Fruit fly (Drosophila melanogaster) whole organism, embryonic: Measurements from ENCODE around the gene FucTC.
A peak's percentile ranks its signal among the peaks of the same experiment; 100 is the strongest.

Experiments used
- Adf1 ChIP-seq: fragments of 200-800 bp; sonication (Bioruptor generic); IDR thresholded peaks from 2 replicates; pipeline ENCODE4 v1.3.6; 2022; ENCODE audit warnings: missing biosample characterization, missing genetic modification characterization
- Antp ChIP-seq: fragments of 200-800 bp; sonication (Bioruptor generic); optimal IDR thresholded peaks from 3 replicates; lab custom pipeline; 2016; ENCODE audit warnings: missing biosample characterization, missing genetic modification characterization
- CG10321 ChIP-seq: fragments of 200-800 bp; sonication (Bioruptor generic); IDR thresholded peaks from 2 replicates; pipeline ENCODE4 v1.3.6; 2022; ENCODE audit warnings: missing biosample characterization, missing genetic modification characterization
- CG10431 ChIP-seq: fragments of 200-800 bp; sonication (Bioruptor generic); optimal IDR thresholded peaks from 3 replicates; lab custom pipeline; 2018; ENCODE audit warnings: missing biosample characterization, mild to moderate bottlenecking, missing genetic modification characterization
- CG10543 ChIP-seq: fragments of 200-800 bp; sonication (Bioruptor generic); optimal IDR thresholded peaks from 3 replicates; lab custom pipeline; 2017; ENCODE audit warnings: missing biosample characterization, mild to moderate bottlenecking, missing genetic modification characterization, moderate library complexity
- CG10979 ChIP-seq: fragments of 200-800 bp; sonication (Bioruptor generic); optimal IDR thresholded peaks from 2 replicates; lab custom pipeline; 2018; ENCODE audit warnings: missing biosample characterization, mild to moderate bottlenecking, missing genetic modification characterization, moderate library complexity
- CG11504 ChIP-seq: fragments of 200-800 bp; sonication (Bioruptor generic); optimal IDR thresholded peaks from 3 replicates; lab custom pipeline; 2019; ENCODE audit warnings: missing biosample characterization, mild to moderate bottlenecking, missing genetic modification characterization, moderate library complexity
- CG11696 ChIP-seq: fragments of 200-800 bp; sonication (Bioruptor generic); IDR thresholded peaks from 2 replicates; pipeline ENCODE4 v1.3.6; 2022; ENCODE audit warnings: missing biosample characterization, missing genetic modification characterization
- CG17912 ChIP-seq: fragments of 200-800 bp; sonication (Bioruptor generic); optimal IDR thresholded peaks from 2 replicates; lab custom pipeline; 2018; ENCODE audit warnings: missing biosample characterization, mild to moderate bottlenecking, missing genetic modification characterization
- CG3065 ChIP-seq: fragments of 200-800 bp; sonication (Bioruptor generic); optimal IDR thresholded peaks from 2 replicates; lab custom pipeline; 2016; ENCODE audit warnings: missing biosample characterization, missing genetic modification characterization
- CG31365 ChIP-seq: fragments of 200-800 bp; sonication (Bioruptor generic); optimal IDR thresholded peaks from 2 replicates; lab custom pipeline; 2018; ENCODE audit warnings: missing biosample characterization, mild to moderate bottlenecking, missing genetic modification characterization
- CG31441 ChIP-seq: fragments of 200-800 bp; sonication (Bioruptor generic); IDR thresholded peaks from 2 replicates; pipeline ENCODE4 v1.3.6; 2022; ENCODE audit warnings: missing biosample characterization, missing genetic modification characterization
- CG32532 ChIP-seq: fragments of 200-800 bp; sonication (Bioruptor generic); IDR thresholded peaks from 2 replicates; pipeline ENCODE4 v1.3.6; 2022; ENCODE audit warnings: missing biosample characterization, missing genetic modification characterization
- CG32767 ChIP-seq: fragments of 200-800 bp; sonication (Bioruptor generic); IDR thresholded peaks from 2 replicates; pipeline ENCODE4 v1.3.6; 2022; ENCODE audit warnings: missing biosample characterization, missing genetic modification characterization
- CG3838 ChIP-seq: fragments of 200-800 bp; sonication (Bioruptor generic); optimal IDR thresholded peaks from 3 replicates; lab custom pipeline; 2016; ENCODE audit warnings: missing biosample characterization, missing genetic modification characterization
- CG4328 ChIP-seq: fragments of 200-800 bp; sonication (Bioruptor generic); optimal IDR thresholded peaks from 3 replicates; lab custom pipeline; 2017; ENCODE audit warnings: missing biosample characterization, missing genetic modification reagents, missing genetic modification characterization
- CG6683 ChIP-seq: fragments of 200-800 bp; sonication (Bioruptor generic); optimal IDR thresholded peaks from 2 replicates; lab custom pipeline; 2017; ENCODE audit warnings: missing biosample characterization, mild to moderate bottlenecking, missing genetic modification characterization, missing genetic modification reagents
- CG6689 ChIP-seq: fragments of 200-800 bp; sonication (Bioruptor generic); IDR thresholded peaks from 2 replicates; pipeline ENCODE4 v1.3.6; 2022; ENCODE audit warnings: missing biosample characterization, missing genetic modification characterization
- CG9817 ChIP-seq: fragments of 200-800 bp; sonication (Bioruptor generic); optimal IDR thresholded peaks from 2 replicates; lab custom pipeline; 2018; ENCODE audit warnings: missing biosample characterization, mild to moderate bottlenecking, missing genetic modification characterization, moderate library complexity
- CG9932 ChIP-seq: fragments of 200-800 bp; sonication (Bioruptor generic); IDR thresholded peaks from 2 replicates; pipeline ENCODE4 v1.3.6; 2022; ENCODE audit warnings: missing biosample characterization, missing genetic modification characterization
- D ChIP-seq, 2 experiments: fragments of 200-800 bp in 1 of 2; fragments of >200 bp in 1 of 2; sonication (Bioruptor generic) in 1 of 2; optimal IDR thresholded peaks; 2 replicates in 1 of 2; 3 replicates in 1 of 2; lab custom pipeline; 2017; ENCODE audit warnings: mild to moderate bottlenecking in 1 of 2, missing biosample characterization in 1 of 2, missing genetic modification characterization in 1 of 2, missing genetic modification reagents in 1 of 2
- Dad ChIP-seq: fragments of 200-800 bp; sonication (Bioruptor generic); optimal IDR thresholded peaks from 3 replicates; lab custom pipeline; 2016; ENCODE audit warnings: missing biosample characterization, missing genetic modification characterization
- Dbx ChIP-seq: fragments of 200-800 bp; sonication (Bioruptor generic); IDR thresholded peaks from 3 replicates; pipeline ENCODE4 v1.3.6; 2022; ENCODE audit warnings: missing biosample characterization, missing genetic modification characterization
- GATAe ChIP-seq: fragments of 200-800 bp; sonication (Bioruptor generic); conservative IDR thresholded peaks from 2 replicates; pipeline ENCODE4 v1.3.6; 2022; ENCODE audit warnings: missing biosample characterization, missing genetic modification characterization
- Hr51 ChIP-seq, 2 experiments: fragments of 200-800 bp; sonication (Bioruptor generic); optimal IDR thresholded peaks; 2 replicates in 1 of 2; 3 replicates in 1 of 2; lab custom pipeline; 2016 to 2018; ENCODE audit warnings: missing biosample characterization in 2 of 2, missing genetic modification characterization in 2 of 2, mild to moderate bottlenecking in 1 of 2, moderate library complexity in 1 of 2
- Lhr ChIP-seq: fragments of 200-800 bp; sonication (Bioruptor generic); optimal IDR thresholded peaks from 3 replicates; lab custom pipeline; 2017; ENCODE audit warnings: mild to moderate bottlenecking, missing biosample characterization, missing genetic modification reagents, missing genetic modification characterization
- MBD-R2 ChIP-seq: fragments of 200-800 bp; sonication (Bioruptor generic); IDR thresholded peaks from 2 replicates; pipeline ENCODE4 v1.3.6; 2022; ENCODE audit warnings: missing biosample characterization, missing genetic modification characterization
- MESR4 ChIP-seq: fragments of 200-800 bp; sonication (Bioruptor generic); optimal IDR thresholded peaks from 2 replicates; lab custom pipeline; 2018; ENCODE audit warnings: missing biosample characterization, mild to moderate bottlenecking, missing genetic modification characterization, moderate library complexity
- MTF-1 ChIP-seq: fragments of 200-800 bp; sonication (Bioruptor generic); optimal IDR thresholded peaks from 2 replicates; lab custom pipeline; 2018; ENCODE audit warnings: missing biosample characterization, mild to moderate bottlenecking, missing genetic modification characterization, borderline replicate concordance
- Meics ChIP-seq: fragments of 200-800 bp; sonication (Bioruptor generic); optimal IDR thresholded peaks from 2 replicates; lab custom pipeline; 2017; ENCODE audit warnings: missing biosample characterization, mild to moderate bottlenecking, missing genetic modification characterization
- NfI ChIP-seq: fragments of 200-800 bp; sonication (Bioruptor generic); optimal IDR thresholded peaks from 3 replicates; lab custom pipeline; 2018; ENCODE audit warnings: missing biosample characterization, mild to moderate bottlenecking, missing genetic modification characterization, moderate library complexity
- Oaz ChIP-seq: fragments of 200-800 bp; sonication (Bioruptor generic); IDR thresholded peaks from 2 replicates; pipeline ENCODE4 v1.3.6; 2022; ENCODE audit warnings: missing biosample characterization, missing genetic modification characterization
- Pdp1 ChIP-seq, 2 experiments: fragments of 200-800 bp; sonication (Bioruptor generic); optimal IDR thresholded peaks; 3 replicates each; lab custom pipeline; 2016; ENCODE audit warnings: missing biosample characterization in 2 of 2, missing genetic modification characterization in 2 of 2, mild to moderate bottlenecking in 1 of 2, moderate library complexity in 1 of 2
- ara ChIP-seq: fragments of 200-800 bp; sonication (Bioruptor generic); IDR thresholded peaks from 2 replicates; pipeline ENCODE4 v1.3.6; 2022; ENCODE audit warnings: missing biosample characterization, missing genetic modification characterization
- ato ChIP-seq: fragments of 200-800 bp; sonication (Bioruptor generic); IDR thresholded peaks from 2 replicates; pipeline ENCODE4 v1.3.6; 2022; ENCODE audit warnings: missing biosample characterization, missing genetic modification characterization; ENCODE audit not compliant: partially characterized antibody
- chinmo ChIP-seq: fragments of 200-800 bp; sonication (Bioruptor generic); IDR thresholded peaks from 4 replicates; pipeline ENCODE4 v1.3.6; 2022; ENCODE audit warnings: missing biosample characterization, missing genetic modification characterization; ENCODE audit not compliant: partially characterized antibody
- en ChIP-seq: fragments of 200-800 bp; sonication (Bioruptor generic); optimal IDR thresholded peaks from 2 replicates; lab custom pipeline; 2016; ENCODE audit warnings: missing biosample characterization, missing genetic modification characterization
- klu ChIP-seq: fragments of 200-800 bp; sonication (Bioruptor generic); IDR thresholded peaks from 2 replicates; pipeline ENCODE4 v1.3.6; 2022; ENCODE audit warnings: missing biosample characterization, missing genetic modification characterization
- nerfin-1 ChIP-seq: fragments of 200-800 bp; sonication (Bioruptor generic); optimal IDR thresholded peaks from 3 replicates; lab custom pipeline; 2019; ENCODE audit warnings: missing biosample characterization, mild to moderate bottlenecking, missing genetic modification characterization, moderate library complexity
- nmo ChIP-seq: fragments of 200-800 bp; sonication (Bioruptor generic); optimal IDR thresholded peaks from 2 replicates; lab custom pipeline; 2018; ENCODE audit warnings: missing biosample characterization, mild to moderate bottlenecking, missing genetic modification characterization, moderate library complexity
- pan ChIP-seq, 4 experiments: fragments of >200 bp in 3 of 4; fragments of 200-800 bp in 1 of 4; sonication (Bioruptor generic) in 1 of 4; optimal IDR thresholded peaks in 3 of 4; IDR thresholded peaks in 1 of 4; 2 replicates each; pipeline versions ENCODE4 v1.3.6 to Lab custom; 2017 to 2022; ENCODE audit warnings: missing biosample characterization in 2 of 4, missing genetic modification characterization in 2 of 4, mixed read lengths in 1 of 4
- pb ChIP-seq: fragments of 200-800 bp; sonication (Bioruptor generic); optimal IDR thresholded peaks from 3 replicates; lab custom pipeline; 2016; ENCODE audit warnings: missing biosample characterization, missing genetic modification characterization
- pita ChIP-seq: fragments of 200-800 bp; sonication (Bioruptor generic); optimal IDR thresholded peaks from 2 replicates; lab custom pipeline; 2017; ENCODE audit warnings: missing biosample characterization, mild to moderate bottlenecking, missing genetic modification characterization
- rib ChIP-seq: fragments of 200-800 bp; sonication (Bioruptor generic); IDR thresholded peaks from 2 replicates; pipeline ENCODE4 v1.3.6; 2022; ENCODE audit warnings: missing biosample characterization, missing genetic modification characterization
- sd ChIP-seq: fragments of 200-800 bp; sonication (Bioruptor generic); optimal IDR thresholded peaks from 3 replicates; lab custom pipeline; 2018; ENCODE audit warnings: missing biosample characterization, mild to moderate bottlenecking, missing genetic modification characterization, moderate library complexity
- sens-2 ChIP-seq: fragments of 200-800 bp; sonication (Bioruptor generic); IDR thresholded peaks from 2 replicates; pipeline ENCODE4 v1.3.6; 2022; ENCODE audit warnings: missing biosample characterization, missing genetic modification characterization
- so ChIP-seq: fragments of 200-800 bp; sonication (Bioruptor generic); IDR thresholded peaks from 3 replicates; pipeline ENCODE4 v1.3.6; 2022; ENCODE audit warnings: missing biosample characterization, missing genetic modification characterization
- stc ChIP-seq: fragments of 200-800 bp; sonication (Bioruptor generic); IDR thresholded peaks from 2 replicates; pipeline ENCODE4 v1.3.6; 2022; ENCODE audit warnings: missing biosample characterization, missing genetic modification characterization
- toy ChIP-seq: fragments of 200-800 bp; sonication (Bioruptor generic); IDR thresholded peaks from 2 replicates; pipeline ENCODE4 v1.3.6; 2022; ENCODE audit warnings: missing biosample characterization, missing genetic modification characterization
- wor ChIP-seq: fragments of 200-800 bp; sonication (Bioruptor generic); IDR thresholded peaks from 2 replicates; pipeline ENCODE4 v1.3.6; 2022; ENCODE audit warnings: missing biosample characterization, missing genetic modification characterization

Gene FucTC

dm6 chrX:23013208-23013607 lies 2.1 kb upstream of the FucTC start, which contains the start of the genes Rab21 and Coa7 (continued):
- TF ChIP-seq CG9817 (peak; percentile 13), stc (GFP tag; lab: Robert Waterston, UW) (no peak), Lhr (peak; percentile 72), sd (tag; lab: Kevin White, UChicago) (no peak), ato (GFP tag; lab: Robert Waterston, UW) (peak; percentile 77), MESR4 (GFP tag; lab: Kevin White, UChicago) (peak; percentile 37), pb (GFP tag; lab: Kevin White, UChicago) (no peak), CG32767 (GFP tag; lab: Robert Waterston, UW) (no peak), rib (GFP tag; lab: Robert Waterston, UW) (no peak), CG3838 (no peak), CG3065 (no peak), klu (no peak), MTF-1 (no peak), CG11504 (tag; lab: Kevin White, UChicago) (no peak), CG10543 (GFP tag; lab: Kevin White, UChicago) (no peak), CG31365 (no peak), MBD-R2 (GFP tag; lab: Robert Waterston, UW) (peak; percentile 53), so (no peak), chinmo (GFP tag; lab: Robert Waterston, UW) (peak; percentile 76; the same call in 2 of the 4 replicates), GATAe (GFP tag; lab: Robert Waterston, UW) (0 out of 2 replicates have a peak, but pooled peaks have one; percentile 18), CG11696 (GFP tag; lab: Robert Waterston, UW) (no peak), Pdp1 (GFP tag; optimal IDR thresholded peaks at IDR 0.05; lab: Kevin White, UChicago) (peak in 1 of 2 experiments; percentile 75), toy (GFP tag; lab: Robert Waterston, UW) (no peak), Oaz (GFP tag; lab: Robert Waterston, UW) (no peak), CG9932 (peak; percentile 66), ara (GFP tag; lab: Robert Waterston, UW) (no peak), CG6689 (GFP tag; lab: Robert Waterston, UW) (no peak), Dbx (GFP tag; lab: Robert Waterston, UW) (0 out of 3 replicates have a peak, but pooled peaks have one; percentile 56), Adf1 (GFP tag; lab: Robert Waterston, UW) (peak; percentile 28; the same call in 1 of the 2 replicates), D (optimal IDR thresholded peaks at IDR 0.05; lab: Kevin White, UChicago) (no peak), D (GFP tag; optimal IDR thresholded peaks at IDR 0.05; lab: Kevin White, UChicago) (no peak), NfI (GFP tag; lab: Kevin White, UChicago) (peak; percentile 1), Dad (GFP tag; lab: Kevin White, UChicago) (peak; percentile 6), CG31441 (GFP tag; lab: Robert Waterston, UW) (no peak), nmo (GFP tag; lab: Kevin White, UChicago) (peak; percentile 63), CG10979 (tag; lab: Kevin White, UChicago) (peak; percentile 15), CG6683 (GFP tag; lab: Kevin White, UChicago) (no peak), CG32532 (no peak), pita (GFP tag; lab: Kevin White, UChicago) (no peak), CG10431 (no peak), Antp (peak; percentile 14), CG4328 (GFP tag; lab: Kevin White, UChicago) (no peak), pan (optimal IDR thresholded peaks at IDR 0.05; lab: Kevin White, UChicago) (no peak), pan (GFP tag; optimal IDR thresholded peaks at IDR 0.05 in 1 of 2, IDR thresholded peaks at IDR 0.05 in 1 of 2) (no peak), nerfin-1 (tag; lab: Kevin White, UChicago) (no peak), en (GFP tag; lab: Kevin White, UChicago) (no peak), CG10321 (GFP tag; lab: Robert Waterston, UW) (no peak), wor (GFP tag; lab: Robert Waterston, UW) (no peak), Hr51 (GFP tag; optimal IDR thresholded peaks at IDR 0.05; lab: Kevin White, UChicago) (no peak), CG17912 (no peak), Meics (GFP tag; lab: Kevin White, UChicago) (no peak), sens-2 (no peak)
